Worm (Caenorhabditis elegans) whole organism, mixed stage, embryonic: ENCODE measurements around the gene Y82E9BL.18.

Experiments used
- M03D4.4 ChIP-seq: sonication (generic microtip); optimal IDR thresholded peaks from 2 replicates; lab custom pipeline; 2017; ENCODE audit warnings: mild to moderate bottlenecking, missing genetic modification characterization, missing compliant biosample characterization
- bed-3 ChIP-seq: fragments of 200-800 bp; sonication (Bioruptor generic); optimal IDR thresholded peaks from 3 replicates; lab custom pipeline; 2018; ENCODE audit warnings: mild to moderate bottlenecking, missing genetic modification characterization, moderate library complexity, missing compliant biosample characterization
- blmp-1 ChIP-seq: fragments of 150-350 bp; optimal IDR thresholded peaks from 2 replicates; lab custom pipeline; 2014; ENCODE audit warnings: missing biosample characterization, missing genetic modification characterization
- ceh-39 ChIP-seq: fragments of 150-350 bp; optimal IDR thresholded peaks from 2 replicates; lab custom pipeline; 2014; ENCODE audit warnings: missing biosample characterization, missing genetic modification characterization
- ceh-43 ChIP-seq: fragments of 200-800 bp; sonication (Bioruptor generic); optimal IDR thresholded peaks from 2 replicates; lab custom pipeline; 2018; ENCODE audit warnings: mild to moderate bottlenecking, missing genetic modification characterization, moderate library complexity, missing compliant biosample characterization
- ceh-83 ChIP-seq: fragments of 200-800 bp; sonication (Bioruptor generic); optimal IDR thresholded peaks from 2 replicates; lab custom pipeline; 2018; ENCODE audit warnings: mild to moderate bottlenecking, missing genetic modification characterization, missing compliant biosample characterization
- ces-1 ChIP-seq: fragments of 150-350 bp; optimal IDR thresholded peaks from 2 replicates; lab custom pipeline; 2014; ENCODE audit warnings: missing biosample characterization, missing genetic modification reagents, missing genetic modification characterization
- cnd-1 ChIP-seq: fragments of 200-800 bp; sonication (Bioruptor generic); optimal IDR thresholded peaks from 2 replicates; lab custom pipeline; 2018; ENCODE audit warnings: mild to moderate bottlenecking, missing genetic modification characterization, missing compliant biosample characterization
- drap-1 ChIP-seq: fragments of 200-800 bp; sonication (Bioruptor generic); optimal IDR thresholded peaks from 3 replicates; lab custom pipeline; 2018; ENCODE audit warnings: mild to moderate bottlenecking, missing genetic modification characterization, missing compliant biosample characterization
- elt-1 ChIP-seq: sonication (generic microtip); optimal IDR thresholded peaks from 2 replicates; lab custom pipeline; 2017; ENCODE audit warnings: missing genetic modification characterization, mild to moderate bottlenecking, missing compliant biosample characterization, antibody characterized with exemption, moderate library complexity, borderline replicate concordance; ENCODE audit not compliant: insufficient read depth
- elt-3 ChIP-seq: fragments of 150-350 bp; optimal IDR thresholded peaks from 2 replicates; lab custom pipeline; 2014; ENCODE audit warnings: missing biosample characterization, missing genetic modification characterization
- flh-1 ChIP-seq: fragments of 200-800 bp; sonication (Bioruptor generic); optimal IDR thresholded peaks from 2 replicates; lab custom pipeline; 2018; ENCODE audit warnings: mild to moderate bottlenecking, missing genetic modification characterization, moderate library complexity, missing compliant biosample characterization
- ham-2 ChIP-seq: fragments of 200-800 bp; sonication (Bioruptor generic); optimal IDR thresholded peaks from 2 replicates; lab custom pipeline; 2018; ENCODE audit warnings: mild to moderate bottlenecking, missing genetic modification characterization, missing compliant biosample characterization
- hlh-1 ChIP-seq: fragments of 150-350 bp; optimal IDR thresholded peaks from 2 replicates; lab custom pipeline; 2014; ENCODE audit warnings: missing biosample characterization, missing genetic modification reagents, missing genetic modification characterization
- lin-13 ChIP-seq: fragments of 150-350 bp; optimal IDR thresholded peaks from 2 replicates; lab custom pipeline; 2014; ENCODE audit warnings: missing biosample characterization, missing genetic modification characterization
- lin-32 ChIP-seq: fragments of 200-800 bp; sonication (Bioruptor generic); optimal IDR thresholded peaks from 2 replicates; lab custom pipeline; 2018; ENCODE audit warnings: mild to moderate bottlenecking, missing genetic modification characterization, missing compliant biosample characterization
- lsy-2 ChIP-seq: fragments of 150-350 bp; optimal IDR thresholded peaks from 2 replicates; lab custom pipeline; 2014; ENCODE audit warnings: missing biosample characterization, missing genetic modification characterization
- mab-5 ChIP-seq: fragments of 150-350 bp; optimal IDR thresholded peaks from 2 replicates; lab custom pipeline; 2014; ENCODE audit warnings: missing biosample characterization, missing genetic modification characterization
- mep-1 ChIP-seq: fragments of 150-350 bp; optimal IDR thresholded peaks from 2 replicates; lab custom pipeline; 2017; ENCODE audit warnings: missing biosample characterization, missing genetic modification reagents, missing genetic modification characterization, inconsistent platforms
- mls-2 ChIP-seq: sonication (generic microtip); optimal IDR thresholded peaks from 2 replicates; lab custom pipeline; 2016; ENCODE audit warnings: mild to moderate bottlenecking, missing genetic modification characterization, moderate library complexity, missing compliant biosample characterization
- nhr-12 ChIP-seq: fragments of 150-350 bp; optimal IDR thresholded peaks from 2 replicates; lab custom pipeline; 2014; ENCODE audit warnings: missing biosample characterization, missing genetic modification characterization
- nhr-2 ChIP-seq: fragments of 150-350 bp; optimal IDR thresholded peaks from 2 replicates; lab custom pipeline; 2014; ENCODE audit warnings: missing biosample characterization, missing genetic modification characterization
- nhr-237 ChIP-seq: fragments of 150-350 bp; optimal IDR thresholded peaks from 2 replicates; lab custom pipeline; 2014; ENCODE audit warnings: missing biosample characterization, missing genetic modification characterization
- nhr-28 ChIP-seq: fragments of 150-350 bp; optimal IDR thresholded peaks from 2 replicates; lab custom pipeline; 2014; ENCODE audit warnings: missing biosample characterization, missing genetic modification characterization
- pha-4 ChIP-seq: fragments of 150-350 bp; optimal IDR thresholded peaks from 2 replicates; lab custom pipeline; 2018; ENCODE audit warnings: missing biosample characterization, missing genetic modification reagents, missing genetic modification characterization
- sptf-1 ChIP-seq: sonication (generic microtip); optimal IDR thresholded peaks from 2 replicates; lab custom pipeline; 2017; ENCODE audit warnings: mild to moderate bottlenecking, missing genetic modification characterization, moderate library complexity, missing compliant biosample characterization
- tbx-8 ChIP-seq: fragments of 200-800 bp; sonication (Bioruptor generic); optimal IDR thresholded peaks from 2 replicates; lab custom pipeline; 2018; ENCODE audit warnings: mild to moderate bottlenecking, missing genetic modification characterization, moderate library complexity, missing compliant biosample characterization
- unc-62 ChIP-seq: fragments of 150-350 bp; optimal IDR thresholded peaks from 2 replicates; lab custom pipeline; 2014; ENCODE audit warnings: missing biosample characterization, missing genetic modification reagents, missing genetic modification characterization
- zip-8 ChIP-seq: fragments of 150-350 bp; optimal IDR thresholded peaks from 2 replicates; lab custom pipeline; 2014; ENCODE audit warnings: missing biosample characterization, missing genetic modification characterization
- ztf-11 ChIP-seq: fragments of 150-350 bp; optimal IDR thresholded peaks from 2 replicates; lab custom pipeline; 2014; ENCODE audit warnings: missing biosample characterization, missing genetic modification characterization

Gene Y82E9BL.18

ce11 chrIII:1321561-1321960 is 5.0 kb upstream of the Y82E9BL.18 start, which contains the start of gene fbxa-15:
Gene fbxa-15, minus strand, starts transcription at chrIII:1321661.
- TF ChIP-seq lsy-2 (tag; lab: Kevin White, UChicago) (no peak), flh-1 (no peak), zip-8 (tag; lab: Kevin White, UChicago) (no peak), bed-3 (GFP tag; lab: Kevin White, UChicago) (no peak), ces-1 (GFP tag; lab: Kevin White, UChicago) (no peak), nhr-12 (tag; lab: Kevin White, UChicago) (no peak), pha-4 (no peak), mep-1 (tag; lab: Kevin White, UChicago) (no peak), M03D4.4 (tag; lab: Kevin White, UChicago) (no peak), elt-3 (no peak), ceh-43 (no peak), ceh-39 (no peak), nhr-28 (tag; lab: Kevin White, UChicago) (no peak), tbx-8 (no peak), lin-13 (no peak), cnd-1 (tag; lab: Kevin White, UChicago) (no peak), unc-62 (GFP tag; lab: Kevin White, UChicago) (no peak), ztf-11 (tag; lab: Kevin White, UChicago) (no peak), nhr-2 (tag; lab: Kevin White, UChicago) (no peak)

- no peak for TF ChIP-seq flh-1
- no peak for TF ChIP-seq pha-4
- TF ChIP-seq nhr-12 (tag; lab: Kevin White, UChicago), result no peak
- TF ChIP-seq ztf-11 (tag; lab: Kevin White, UChicago), result no peak
Observed at ce11 chrIII:1323555-1323954, 3.0 kb upstream of the Y82E9BL.18 start.

DNA sequence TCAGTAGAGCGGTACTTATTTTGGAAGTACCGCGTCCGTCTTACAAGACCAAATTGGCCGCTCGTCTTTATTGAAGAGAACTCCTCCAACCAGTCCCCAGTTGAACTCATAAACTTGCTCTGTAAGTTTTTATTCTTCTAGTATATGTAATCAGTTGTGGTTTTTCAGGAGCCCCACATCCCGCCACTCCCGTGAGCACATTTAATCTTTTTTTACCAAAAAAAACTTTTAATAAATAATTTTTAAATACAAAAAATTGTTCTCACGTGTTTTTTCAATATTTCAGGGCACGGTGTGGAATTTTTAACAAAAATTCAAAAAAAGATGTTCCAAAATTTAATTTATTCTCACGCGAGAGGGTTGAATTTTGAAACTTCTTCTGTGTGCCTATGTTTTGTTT is 2.1 kb upstream of the Y82E9BL.18 start, which contains the start of gene fbxa-14:
fbxa-14 (minus strand) TSS at position 101 of the 400 bp plus-strand sequence.
- TF ChIP-seq lin-32, result no peak
- no peak for TF ChIP-seq flh-1
- no peak for TF ChIP-seq pha-4
- TF ChIP-seq cnd-1 (tag; lab: Kevin White, UChicago), result no peak
- TF ChIP-seq sptf-1 (tag; lab: Kevin White, UChicago), result no peak
- no peak for TF ChIP-seq ham-2 (GFP tag; lab: Kevin White, UChicago)
- TF ChIP-seq ceh-43, result no peak
- no peak for TF ChIP-seq nhr-2 (tag; lab: Kevin White, UChicago)
- TF ChIP-seq, all 35 proteins: peak for 0

DNA sequence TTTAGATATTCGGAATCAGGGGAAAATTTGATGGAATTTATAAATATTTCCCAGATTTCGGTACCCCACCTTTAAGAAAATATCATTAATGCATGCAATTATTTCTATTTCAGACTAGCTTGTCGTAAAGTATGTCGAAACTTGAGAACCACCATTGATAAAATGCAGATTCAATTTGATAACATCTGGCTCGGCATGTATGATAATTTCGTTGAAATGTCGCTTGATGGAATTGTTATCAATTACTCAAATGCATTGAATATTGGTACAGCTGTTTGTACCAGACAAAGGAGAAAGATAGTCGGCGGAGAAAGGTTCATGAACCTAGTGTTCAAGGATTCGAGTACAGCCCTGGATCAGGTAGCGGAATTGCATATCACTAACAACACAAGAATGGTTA is 5.3 kb downstream of the Y82E9BL.18 start, which contains the start of gene Y82E9BL.19:
Y82E9BL.19 (plus strand) TSS at position 123 of the 400 bp plus-strand sequence.
- TF ChIP-seq ztf-11 (tag; lab: Kevin White, UChicago), result no peak
- no peak for TF ChIP-seq pha-4
- no peak for TF ChIP-seq ces-1 (GFP tag; lab: Kevin White, UChicago)
- TF ChIP-seq elt-1 (tag; lab: Kevin White, UChicago), result no peak
- TF ChIP-seq elt-3, result no peak
- no peak for TF ChIP-seq unc-62 (GFP tag; lab: Kevin White, UChicago)
- no peak for TF ChIP-seq flh-1
- TF ChIP-seq lsy-2 (tag; lab: Kevin White, UChicago), result no peak
- no peak for TF ChIP-seq ham-2 (GFP tag; lab: Kevin White, UChicago)

DNA sequence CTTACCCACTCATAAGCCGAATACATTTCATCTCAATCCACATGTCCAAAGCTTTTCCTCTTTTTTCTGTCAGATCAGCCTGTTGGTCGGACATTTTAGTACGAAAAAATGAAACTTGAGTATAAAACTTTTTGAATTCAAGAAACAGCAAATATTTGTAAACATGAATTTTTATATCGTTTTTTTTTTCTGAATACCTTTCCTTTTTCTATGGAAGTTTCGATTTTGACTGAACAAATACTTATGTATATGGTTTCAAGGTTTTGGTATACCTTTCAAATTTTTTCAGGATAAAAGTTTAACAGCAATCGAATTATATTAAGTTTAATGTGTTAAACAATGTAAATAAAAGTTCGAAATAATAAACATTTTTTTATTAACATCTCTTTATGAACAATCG is 13.7 kb downstream of the Y82E9BL.18 start, which contains the start of gene fbxa-5:
fbxa-5 (minus strand) TSS at position 101 of the 400 bp plus-strand sequence.
- TF ChIP-seq sptf-1 (tag; lab: Kevin White, UChicago), result no peak
- TF ChIP-seq mls-2 (tag; lab: Kevin White, UChicago), result no peak
- no peak for TF ChIP-seq ceh-83 (GFP tag; lab: Kevin White, UChicago)
- no peak for TF ChIP-seq drap-1
- no peak for TF ChIP-seq hlh-1 (tag; lab: Kevin White, UChicago)
- TF ChIP-seq nhr-12 (tag; lab: Kevin White, UChicago), result no peak
- no peak for TF ChIP-seq lin-32
- TF ChIP-seq nhr-2 (tag; lab: Kevin White, UChicago), result no peak
- TF ChIP-seq blmp-1 (tag; lab: Kevin White, UChicago), result no peak
- TF ChIP-seq tbx-8, result no peak
- no peak for TF ChIP-seq lsy-2 (tag; lab: Kevin White, UChicago)
- TF ChIP-seq nhr-237 (tag; lab: Kevin White, UChicago), result no peak
- TF ChIP-seq flh-1, result no peak

- no peak for TF ChIP-seq mab-5 (tag; lab: Kevin White, UChicago)
Observed at ce11 chrIII:1342488-1342887, 15.9 kb downstream of the Y82E9BL.18 start, which contains the start of gene fbxa-26. Gene fbxa-26, minus strand, starts transcription at chrIII:1342522.
